Comparison of ENCODE assay signal across 2 fruit fly cellular contexts in the genomic region with DNA sequence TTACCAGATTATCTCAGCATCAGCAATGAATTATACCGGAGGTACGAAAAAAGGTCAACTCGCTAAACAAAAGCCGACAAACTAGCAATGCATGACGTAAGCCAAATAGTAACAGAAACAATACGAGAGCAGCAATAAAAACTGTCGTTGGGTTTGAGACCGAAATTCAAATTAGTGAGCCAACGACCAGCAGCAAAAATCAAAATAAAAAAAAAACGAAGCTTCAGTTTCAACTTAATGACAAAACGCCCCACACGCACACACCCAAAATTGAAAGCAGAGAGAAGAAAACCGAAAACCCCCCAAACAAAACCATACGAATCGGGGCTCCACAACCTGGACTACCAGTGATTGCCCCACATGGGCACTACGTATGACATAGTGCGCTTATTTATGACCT.
TF ChIP-seq lines count a peak whose summit lies in the region.

No protein-coding gene starts in this region.

- no peak for TF ChIP-seq CTCF in whole organism, embryonic (GFP tag; optimal IDR thresholded peaks at IDR 0.05; lab: Kevin White, UChicago)

TF ChIP-seq in whole organism, embryonic, 481 proteins besides CTCF, POLR2A, EP300 and RAD21 (continues in another document):
- TF ChIP-seq CG4820 (GFP tag; optimal IDR thresholded peaks at IDR 0.05; lab: Kevin White, UChicago) (no peak), CG12744 (GFP tag; optimal IDR thresholded peaks at IDR 0.05; lab: Kevin White, UChicago) (no peak), usp (GFP tag; optimal IDR thresholded peaks at IDR 0.05; lab: Kevin White, UChicago) (no peak), Ets65A (GFP tag; lab: Kevin White, UChicago) (no peak), nmo (GFP tag; optimal IDR thresholded peaks at IDR 0.05; lab: Kevin White, UChicago) (no peak), CG6683 (GFP tag; optimal IDR thresholded peaks at IDR 0.05; lab: Kevin White, UChicago) (no peak), jigr1 (GFP tag; IDR thresholded peaks at IDR 0.05; lab: Robert Waterston, UW) (no peak), ac (GFP tag; optimal IDR thresholded peaks at IDR 0.05; lab: Kevin White, UChicago) (no peak), CG7271 (tag; optimal IDR thresholded peaks at IDR 0.05; lab: Kevin White, UChicago) (no peak), Dek (tag; optimal IDR thresholded peaks at IDR 0.05; lab: Kevin White, UChicago) (no peak), CG13287 (GFP tag; IDR thresholded peaks at IDR 0.05; lab: Robert Waterston, UW; ENCODE audit: partially characterized antibody) (no peak), CG34376 (GFP tag; optimal IDR thresholded peaks at IDR 0.05; lab: Kevin White, UChicago) (peak; percentile 18), vnd (GFP tag; IDR thresholded peaks at IDR 0.05; lab: Robert Waterston, UW; ENCODE audit: partially characterized antibody) (0 out of 3 replicates have a peak, but pooled peaks have one; percentile 23), CG9437 (GFP tag; optimal IDR thresholded peaks at IDR 0.05; lab: Kevin White, UChicago) (no peak), GATAe (GFP tag; conservative IDR thresholded peaks at IDR 0.05; lab: Robert Waterston, UW) (no peak), gcm (GFP tag; optimal IDR thresholded peaks at IDR 0.05; lab: Kevin White, UChicago) (no peak), lbe (GFP tag; optimal IDR thresholded peaks at IDR 0.05; lab: Kevin White, UChicago) (no peak), CG8924 (tag; optimal IDR thresholded peaks at IDR 0.05; lab: Kevin White, UChicago) (no peak), gt (GFP tag; IDR thresholded peaks at IDR 0.05; lab: Robert Waterston, UW) (no peak), CG32772 (GFP tag; IDR thresholded peaks at IDR 0.05; lab: Robert Waterston, UW) (no peak), Opbp (GFP tag; IDR thresholded peaks at IDR 0.05; lab: Robert Waterston, UW; ENCODE audit: partially characterized antibody) (no peak), CG11085 (GFP tag; IDR thresholded peaks at IDR 0.05; lab: Robert Waterston, UW) (no peak), CG4282 (GFP tag; optimal IDR thresholded peaks at IDR 0.05; lab: Kevin White, UChicago) (no peak), Sox100B (GFP tag; optimal IDR thresholded peaks at IDR 0.05; lab: Kevin White, UChicago) (no peak), seq (GFP tag; IDR thresholded peaks at IDR 0.05; lab: Robert Waterston, UW) (no peak), shn (GFP tag; optimal IDR thresholded peaks at IDR 0.05; lab: Kevin White, UChicago) (no peak), CrebB (tag; optimal IDR thresholded peaks at IDR 0.05; lab: Kevin White, UChicago) (no peak), gsb-n (tag; optimal IDR thresholded peaks at IDR 0.05; lab: Kevin White, UChicago) (no peak), CG10979 (tag; optimal IDR thresholded peaks at IDR 0.05; lab: Kevin White, UChicago) (no peak), disco-r (GFP tag; optimal IDR thresholded peaks at IDR 0.05; lab: Kevin White, UChicago) (no peak), Kr (GFP tag; optimal IDR thresholded peaks at IDR 0.05; lab: Kevin White, UChicago) (no peak), CG14860 (GFP tag; IDR thresholded peaks at IDR 0.05; lab: Robert Waterston, UW; ENCODE audit: partially characterized antibody) (no peak), CG6254 (GFP tag; optimal IDR thresholded peaks at IDR 0.05; lab: Kevin White, UChicago) (no peak), pros (GFP tag; optimal IDR thresholded peaks at IDR 0.05; lab: Kevin White, UChicago) (peak; percentile 13), Sry-β (GFP tag; optimal IDR thresholded peaks at IDR 0.05; lab: Kevin White, UChicago) (no peak), CG43689 (GFP tag; IDR thresholded peaks at IDR 0.05; lab: Robert Waterston, UW) (no peak), chinmo (GFP tag; IDR thresholded peaks at IDR 0.05; lab: Robert Waterston, UW; ENCODE audit: partially characterized antibody) (peak; percentile 68; the same call in 1 of the 4 replicates), slbo (GFP tag; IDR thresholded peaks at IDR 0.05; lab: Robert Waterston, UW) (no peak), CG5180 (GFP tag; optimal IDR thresholded peaks at IDR 0.05; lab: Kevin White, UChicago) (no peak), BtbVII (GFP tag; optimal IDR thresholded peaks at IDR 0.05; lab: Kevin White, UChicago) (no peak), gcm2 (GFP tag; optimal IDR thresholded peaks at IDR 0.05; lab: Kevin White, UChicago) (no peak), hb (GFP tag; IDR thresholded peaks at IDR 0.05; lab: Robert Waterston, UW; ENCODE audit: partially characterized antibody) (no peak), fu2 (GFP tag; optimal IDR thresholded peaks at IDR 0.05; lab: Kevin White, UChicago) (no peak), vvl (GFP tag; IDR thresholded peaks at IDR 0.05; lab: Robert Waterston, UW) (peak; percentile 54; the same call in 1 of the 2 replicates)

TF ChIP-seq in whole organism, wandering third instar larva, 38 proteins besides CTCF, POLR2A, EP300 and RAD21:
- no peak for TF ChIP-seq CG9705 (GFP tag; optimal IDR thresholded peaks at IDR 0.05; lab: Kevin White, UChicago)
- TF ChIP-seq Myc (optimal IDR thresholded peaks at IDR 0.05; lab: Kevin White, UChicago): no peak
- no peak for TF ChIP-seq foxo (GFP tag; optimal IDR thresholded peaks at IDR 0.05; lab: Kevin White, UChicago)
- no peak for TF ChIP-seq Sp1 (GFP tag; optimal IDR thresholded peaks at IDR 0.05; lab: Kevin White, UChicago)
- no peak for TF ChIP-seq Rel (GFP tag; optimal IDR thresholded peaks at IDR 0.05; lab: Kevin White, UChicago)
- peak; percentile 39 for TF ChIP-seq Rel (tag; optimal IDR thresholded peaks at IDR 0.05; lab: Kevin White, UChicago)
- no peak for TF ChIP-seq brk (GFP tag; optimal IDR thresholded peaks at IDR 0.05; lab: Kevin White, UChicago)
